Worm (Caenorhabditis elegans): ENCODE results near the gene C50F4.12.

The C50F4.12 gene

ce11 chrV:9549459-9549858, 9.9 kb upstream of the C50F4.12 start, which contains the start of gene nstp-10 (continued):
- TF ChIP-seq pbrm-1 (GFP tag; IDR thresholded peaks at IDR 0.05) (peak; percentile 94), Y56A3A.18 (GFP tag; IDR thresholded peaks at IDR 0.05) (no peak), tbp1 (GFP tag; optimal IDR thresholded peaks at IDR 0.05) (peak; percentile 72), nfya-1 (tag; optimal IDR thresholded peaks at IDR 0.05; ENCODE audit: borderline replicate concordance, insufficient read depth) (no peak), F10E7.11 (tag; optimal IDR thresholded peaks at IDR 0.05) (no peak), nhr-179 (tag; optimal IDR thresholded peaks at IDR 0.05) (no peak), madf-10 (tag; optimal IDR thresholded peaks at IDR 0.05) (no peak), zim-3 (tag; optimal IDR thresholded peaks at IDR 0.05) (no peak), F57C9.4 (tag; optimal IDR thresholded peaks at IDR 0.05) (no peak), aptf-2 (GFP tag; conservative IDR thresholded peaks at IDR 0.05) (0 out of 2 replicates have a peak, but pooled peaks have one; percentile 39), F22D6.2 (tag; optimal IDR thresholded peaks at IDR 0.05) (no peak), ccch-3 (GFP tag; optimal IDR thresholded peaks at IDR 0.05) (no peak), ceh-100 (GFP tag; IDR thresholded peaks at IDR 0.05) (peak; percentile 76), sea-2 (GFP tag; IDR thresholded peaks at IDR 0.05) (no peak), bed-2 (GFP tag; IDR thresholded peaks at IDR 0.05) (peak; percentile 62; the same call in 1 of the 2 replicates), ceh-58 (GFP tag; IDR thresholded peaks at IDR 0.05) (no peak), snpc-1.3 (tag; optimal IDR thresholded peaks at IDR 0.05; ENCODE audit: insufficient read depth) (peak; percentile 94), nfya-2 (GFP tag; IDR thresholded peaks at IDR 0.05) (no peak), attf-5 (GFP tag; optimal IDR thresholded peaks at IDR 0.05) (peak; percentile 70), dpl-1 (GFP tag; optimal IDR thresholded peaks at IDR 0.05) (peak; percentile 79), aptf-3 (GFP tag; IDR thresholded peaks at IDR 0.05) (no peak), Y79H2A.3 (GFP tag; conservative IDR thresholded peaks at IDR 0.05) (peak; percentile 77; the same call in 1 of the 2 replicates), F52B5.7 (tag; optimal IDR thresholded peaks at IDR 0.05) (no peak), lin-40 (tag; optimal IDR thresholded peaks at IDR 0.05) (peak; percentile 28), mxl-1 (tag; optimal IDR thresholded peaks at IDR 0.05) (no peak), ama-1 (optimal IDR thresholded peaks at IDR 0.05) (no peak), ama-1 (GFP tag; optimal IDR thresholded peaks at IDR 0.05) (no peak), unc-62 (GFP tag; optimal IDR thresholded peaks at IDR 0.05) (no peak), F49E8.2 (tag; optimal IDR thresholded peaks at IDR 0.05; ENCODE audit: insufficient read depth) (peak; percentile 91), dox-1 (GFP tag; IDR thresholded peaks at IDR 0.05) (peak; percentile 97), ztf-22 (GFP tag; optimal IDR thresholded peaks at IDR 0.05) (no peak), somi-1 (GFP tag; optimal IDR thresholded peaks at IDR 0.05) (no peak), snpc-4 (GFP tag; optimal IDR thresholded peaks at IDR 0.05) (peak; percentile 59), snpc-4 (tag; optimal IDR thresholded peaks at IDR 0.05) (peak; percentile 60 to 78 (median 74)), lin-35 (GFP tag; optimal IDR thresholded peaks at IDR 0.05) (peak in 1 of 3 experiments; percentile 8), tbx-9 (tag; optimal IDR thresholded peaks at IDR 0.05; ENCODE audit: borderline replicate concordance) (no peak), lsy-27 (tag; optimal IDR thresholded peaks at IDR 0.05; ENCODE audit: borderline replicate concordance, insufficient read depth) (no peak), dpff-1 (tag; optimal IDR thresholded peaks at IDR 0.05) (no peak), snpc-1.1 (tag; optimal IDR thresholded peaks at IDR 0.05; ENCODE audit: insufficient read depth) (peak; percentile 81), B0035.1 (tag; optimal IDR thresholded peaks at IDR 0.05) (no peak), xnd-1 (tag; optimal IDR thresholded peaks at IDR 0.05) (peak; percentile 91), akir-1 (GFP tag; optimal IDR thresholded peaks at IDR 0.05) (no peak), pha-4 (tag; optimal IDR thresholded peaks at IDR 0.05) (no peak), die-1 (tag; optimal IDR thresholded peaks at IDR 0.05) (no peak), hmg-1.2 (GFP tag; IDR thresholded peaks at IDR 0.05) (peak; percentile 69), mcd-1 (GFP tag; IDR thresholded peaks at IDR 0.05) (peak; percentile 95), rcor-1 (GFP tag; IDR thresholded peaks at IDR 0.05) (peak; percentile 89), repo-1 (tag; optimal IDR thresholded peaks at IDR 0.05) (no peak), bed-1 (GFP tag; IDR thresholded peaks at IDR 0.05) (no peak)
